Worm (Caenorhabditis elegans) whole organism, L1 larva: ENCODE data around the gene T10B10.8.

ENCODE experiments used
- C34B4.2 ChIP-seq: sonication (generic microtip); optimal IDR thresholded peaks from 2 replicates; lab custom pipeline; 2017; ENCODE audit warnings: mild to moderate bottlenecking, missing genetic modification characterization, missing compliant biosample characterization
- aha-1 ChIP-seq: fragments of 150-350 bp; optimal IDR thresholded peaks from 2 replicates; lab custom pipeline; 2014; ENCODE audit warnings: missing biosample characterization, missing genetic modification characterization
- alr-1 ChIP-seq: fragments of 200-800 bp; sonication (Bioruptor generic); optimal IDR thresholded peaks from 2 replicates; lab custom pipeline; 2018; ENCODE audit warnings: borderline replicate concordance, mild to moderate bottlenecking, missing genetic modification characterization, missing compliant biosample characterization
- ceh-63 ChIP-seq: fragments of 200-800 bp; sonication (Bioruptor generic); optimal IDR thresholded peaks from 2 replicates; lab custom pipeline; 2018; ENCODE audit warnings: mild to moderate bottlenecking, missing genetic modification characterization, missing compliant biosample characterization
- ceh-8 ChIP-seq: fragments of 200-800 bp; sonication (Bioruptor generic); optimal IDR thresholded peaks from 2 replicates; lab custom pipeline; 2018; ENCODE audit warnings: mild to moderate bottlenecking, missing genetic modification characterization, moderate library complexity, missing compliant biosample characterization
- ceh-88 ChIP-seq: fragments of 200-800 bp; sonication (Bioruptor generic); IDR thresholded peaks from 2 replicates; pipeline ENCODE4 v1.3.6; 2022; ENCODE audit warnings: missing genetic modification characterization, missing compliant biosample characterization
- ceh-90 ChIP-seq: sonication (generic microtip); optimal IDR thresholded peaks from 2 replicates; lab custom pipeline; 2016; ENCODE audit warnings: missing genetic modification characterization, missing compliant biosample characterization
- dsc-1 ChIP-seq: sonication (generic microtip); optimal IDR thresholded peaks from 2 replicates; lab custom pipeline; 2016; ENCODE audit warnings: mild to moderate bottlenecking, missing genetic modification characterization, missing compliant biosample characterization
- efl-1 ChIP-seq, 4 experiments: fragments of 150-350 bp; optimal IDR thresholded peaks in 3 of 4; peaks in 1 of 4; 1 replicate in 1 of 4; 2 replicates in 3 of 4; lab custom pipeline; 2014; ENCODE audit warnings: missing biosample characterization in 2 of 4, missing genetic modification characterization in 2 of 4, missing genetic modification reagents in 2 of 4
- efl-3 ChIP-seq: fragments of 200-800 bp; sonication (Bioruptor generic); optimal IDR thresholded peaks from 2 replicates; lab custom pipeline; 2018; ENCODE audit warnings: mild to moderate bottlenecking, missing genetic modification characterization, missing compliant biosample characterization
- egl-13 ChIP-seq: sonication (generic microtip); optimal IDR thresholded peaks from 2 replicates; lab custom pipeline; 2016; ENCODE audit warnings: missing genotype, missing genetic modification reagents, missing genetic modification characterization, missing compliant biosample characterization
- egl-27 ChIP-seq, 2 experiments: fragments of 150-350 bp in 1 of 2; sonication (generic microtip); optimal IDR thresholded peaks; 3 replicates each; lab custom pipeline; 2017 to 2018; ENCODE audit warnings: missing biosample characterization in 2 of 2, missing genetic modification characterization in 2 of 2, missing genetic modification reagents in 2 of 2
- elt-2 ChIP-seq: sonication (generic microtip); optimal IDR thresholded peaks from 2 replicates; lab custom pipeline; 2016; ENCODE audit warnings: missing genetic modification characterization, mild to moderate bottlenecking, inconsistent platforms, missing compliant biosample characterization, missing genetic modification reagents
- elt-3 ChIP-seq, 6 experiments: fragments of 150-350 bp in 1 of 6; sonication (generic microtip); optimal IDR thresholded peaks; 2 replicates each; lab custom pipeline; 2017 to 2018; ENCODE audit warnings: missing biosample characterization in 6 of 6, missing genetic modification characterization in 6 of 6, inconsistent platforms in 1 of 6
- fkh-8 ChIP-seq: sonication (generic microtip); optimal IDR thresholded peaks from 2 replicates; lab custom pipeline; 2016; ENCODE audit warnings: mild to moderate bottlenecking, missing genetic modification characterization, missing compliant biosample characterization
- fos-1 ChIP-seq: fragments of 150-350 bp; optimal IDR thresholded peaks from 2 replicates; lab custom pipeline; 2014; ENCODE audit warnings: missing biosample characterization, missing genetic modification characterization
- isw-1 ChIP-seq: fragments of 200-800 bp; sonication (Bioruptor generic); IDR thresholded peaks from 2 replicates; pipeline ENCODE4 v1.3.6; 2022; ENCODE audit warnings: missing genetic modification characterization, missing compliant biosample characterization
- jun-1 ChIP-seq: fragments of 150-350 bp; optimal IDR thresholded peaks from 2 replicates; lab custom pipeline; 2014; ENCODE audit warnings: missing biosample characterization, missing genetic modification reagents, missing genetic modification characterization
- lin-13 ChIP-seq: fragments of 150-350 bp; optimal IDR thresholded peaks from 2 replicates; lab custom pipeline; 2014; ENCODE audit warnings: missing biosample characterization, missing genetic modification reagents, missing genetic modification characterization
- lin-14 ChIP-seq: fragments of 200-800 bp; sonication (Bioruptor generic); optimal IDR thresholded peaks from 2 replicates; lab custom pipeline; 2018; ENCODE audit warnings: mild to moderate bottlenecking, missing genetic modification characterization, moderate library complexity, missing compliant biosample characterization
- lin-15B ChIP-seq: fragments of 150-350 bp; sonication (generic microtip); optimal IDR thresholded peaks from 3 replicates; lab custom pipeline; 2014; ENCODE audit warnings: missing biosample characterization, missing genetic modification characterization
- lin-35 ChIP-seq, 2 experiments: fragments of 150-350 bp; optimal IDR thresholded peaks; 2 replicates each; lab custom pipeline; 2014; ENCODE audit warnings: missing biosample characterization in 2 of 2, missing genetic modification characterization in 2 of 2, missing genetic modification reagents in 2 of 2
- lir-3 ChIP-seq: sonication (generic microtip); optimal IDR thresholded peaks from 2 replicates; lab custom pipeline; 2016; ENCODE audit warnings: mild to moderate bottlenecking, missing genetic modification characterization, moderate library complexity, missing compliant biosample characterization; ENCODE audit not compliant: poor library complexity
- mab-9 ChIP-seq: fragments of 200-800 bp; sonication (Bioruptor generic); IDR thresholded peaks from 2 replicates; pipeline ENCODE4 v1.3.6; 2022; ENCODE audit warnings: missing genetic modification reagents, missing genetic modification characterization, missing compliant biosample characterization
- mef-2 ChIP-seq: fragments of 150-350 bp; optimal IDR thresholded peaks from 2 replicates; lab custom pipeline; 2014; ENCODE audit warnings: missing biosample characterization, missing genetic modification characterization
- mep-1 ChIP-seq: fragments of 150-350 bp; optimal IDR thresholded peaks from 2 replicates; lab custom pipeline; 2014; ENCODE audit warnings: missing biosample characterization, missing genetic modification characterization
- nhr-11 ChIP-seq: fragments of 150-350 bp; optimal IDR thresholded peaks from 2 replicates; lab custom pipeline; 2014; ENCODE audit warnings: missing biosample characterization, missing genetic modification characterization
- nhr-20 ChIP-seq: sonication (generic microtip); optimal IDR thresholded peaks from 2 replicates; lab custom pipeline; 2016; ENCODE audit warnings: mild to moderate bottlenecking, missing genetic modification characterization, missing compliant biosample characterization
- nhr-237 ChIP-seq: fragments of 150-350 bp; optimal IDR thresholded peaks from 2 replicates; lab custom pipeline; 2014; ENCODE audit warnings: missing biosample characterization, missing genetic modification characterization
- nhr-28 ChIP-seq: fragments of 150-350 bp; optimal IDR thresholded peaks from 2 replicates; lab custom pipeline; 2014; ENCODE audit warnings: missing biosample characterization, missing genetic modification characterization
- nhr-47 ChIP-seq: sonication (generic microtip); optimal IDR thresholded peaks from 2 replicates; lab custom pipeline; 2016; ENCODE audit warnings: mild to moderate bottlenecking, missing genetic modification characterization, moderate library complexity, missing compliant biosample characterization
- nhr-71 ChIP-seq: sonication (generic microtip); optimal IDR thresholded peaks from 2 replicates; lab custom pipeline; 2016; ENCODE audit warnings: mild to moderate bottlenecking, missing genetic modification characterization, moderate library complexity, missing compliant biosample characterization
- nhr-76 ChIP-seq: sonication (generic microtip); optimal IDR thresholded peaks from 2 replicates; lab custom pipeline; 2017; ENCODE audit warnings: missing biosample characterization, missing genetic modification characterization
- nhr-77 ChIP-seq: fragments of 150-350 bp; optimal IDR thresholded peaks from 2 replicates; lab custom pipeline; 2014; ENCODE audit warnings: missing biosample characterization, missing genetic modification characterization
- nhr-84 ChIP-seq: sonication (generic microtip); optimal IDR thresholded peaks from 2 replicates; lab custom pipeline; 2017; ENCODE audit warnings: missing biosample characterization, missing genetic modification characterization
- nhr-85 ChIP-seq: sonication (generic microtip); peaks from one replicate; lab custom pipeline; 2016; ENCODE audit warnings: missing genetic modification characterization, inconsistent platforms, missing compliant biosample characterization
- pag-3 ChIP-seq: sonication (generic microtip); optimal IDR thresholded peaks from 2 replicates; lab custom pipeline; 2017; ENCODE audit warnings: missing genetic modification characterization, mild to moderate bottlenecking, missing compliant biosample characterization, antibody characterized with exemption, borderline replicate concordance; ENCODE audit not compliant: insufficient read depth
- pax-3 ChIP-seq: fragments of 200-800 bp; sonication (Bioruptor generic); optimal IDR thresholded peaks from 2 replicates; lab custom pipeline; 2018; ENCODE audit warnings: mild to moderate bottlenecking, missing genetic modification characterization, moderate library complexity, missing compliant biosample characterization
- rnt-1 ChIP-seq: sonication (generic microtip); optimal IDR thresholded peaks from 2 replicates; lab custom pipeline; 2016; ENCODE audit warnings: mild to moderate bottlenecking, missing genetic modification characterization, moderate library complexity, missing compliant biosample characterization
- skn-1 ChIP-seq: fragments of 150-350 bp; optimal IDR thresholded peaks from 2 replicates; lab custom pipeline; 2014; ENCODE audit warnings: missing biosample characterization, missing genetic modification characterization
- snu-23 ChIP-seq: sonication (generic microtip); optimal IDR thresholded peaks from 2 replicates; lab custom pipeline; 2016; ENCODE audit warnings: missing genetic modification characterization, missing compliant biosample characterization
- sox-4 ChIP-seq: sonication (generic microtip); optimal IDR thresholded peaks from 2 replicates; lab custom pipeline; 2016; ENCODE audit warnings: missing genetic modification characterization, missing compliant biosample characterization
- swsn-7 ChIP-seq: sonication (generic microtip); optimal IDR thresholded peaks from 2 replicates; lab custom pipeline; 2016; ENCODE audit warnings: missing genetic modification characterization, missing compliant biosample characterization
- unc-130 ChIP-seq: fragments of 150-350 bp; optimal IDR thresholded peaks from 2 replicates; lab custom pipeline; 2017; ENCODE audit warnings: missing biosample characterization, missing genetic modification characterization, inconsistent platforms
- unc-30 ChIP-seq: sonication (generic microtip); optimal IDR thresholded peaks from 2 replicates; lab custom pipeline; 2017; ENCODE audit warnings: missing biosample characterization, missing genetic modification characterization
- unc-86 ChIP-seq: sonication (generic microtip); optimal IDR thresholded peaks from 2 replicates; lab custom pipeline; 2016; ENCODE audit warnings: missing genetic modification characterization, missing compliant biosample characterization
- unc-98 ChIP-seq: fragments of 200-800 bp; sonication (Bioruptor generic); IDR thresholded peaks from 2 replicates; pipeline ENCODE4 v1.3.6; 2022; ENCODE audit warnings: missing genetic modification characterization, missing compliant biosample characterization
- vab-15 ChIP-seq: sonication (generic microtip); optimal IDR thresholded peaks from 2 replicates; lab custom pipeline; 2017; ENCODE audit warnings: missing genotype, mild to moderate bottlenecking, missing genetic modification characterization, missing compliant biosample characterization
- zip-4 ChIP-seq: fragments of 200-800 bp; sonication (Bioruptor generic); optimal IDR thresholded peaks from 2 replicates; lab custom pipeline; 2018; ENCODE audit warnings: mild to moderate bottlenecking, missing genetic modification characterization, moderate library complexity, missing compliant biosample characterization
- ztf-4 ChIP-seq: fragments of 150-350 bp; optimal IDR thresholded peaks from 2 replicates; lab custom pipeline; 2014; ENCODE audit warnings: missing biosample characterization, missing genetic modification characterization

The T10B10.8 gene

ce11 chrX:15188986-15189675 is 23.1 kb upstream of the T10B10.8 start (continued):
- TF ChIP-seq ceh-63 (GFP tag; lab: Kevin White, UChicago) (peak; percentile 50), nhr-84 (tag; lab: Kevin White, UChicago) (no peak), unc-86 (peak; percentile 88), mef-2 (no peak), egl-27 (tag; optimal IDR thresholded peaks at IDR 0.05; lab: Kevin White, UChicago) (peak in 1 of 2 experiments; percentile 34), snu-23 (GFP tag; lab: Kevin White, UChicago) (peak; percentile 71), efl-3 (GFP tag; lab: Kevin White, UChicago) (no peak), rnt-1 (tag; lab: Kevin White, UChicago) (peak; percentile 46), skn-1 (peak; percentile 27), aha-1 (tag; lab: Kevin White, UChicago) (no peak), lin-15B (no peak), ztf-4 (tag; lab: Kevin White, UChicago) (peak; percentile 59), nhr-20 (tag; lab: Kevin White, UChicago) (peak; percentile 59), jun-1 (tag; lab: Kevin White, UChicago) (peak; percentile 43), alr-1 (no peak), sox-4 (peak; percentile 25), nhr-237 (tag; lab: Kevin White, UChicago) (no peak), elt-2 (no peak), nhr-28 (tag; lab: Kevin White, UChicago) (no peak), nhr-47 (tag; lab: Kevin White, UChicago) (peak; percentile 81), pax-3 (tag; lab: Kevin White, UChicago) (peak; percentile 50), lir-3 (peak; percentile 2), unc-98 (GFP tag; lab: Robert Waterston, UW) (no peak), ceh-88 (peak; percentile 34; the same call in 1 of the 2 replicates), fos-1 (peak; percentile 1), pag-3 (tag; lab: Kevin White, UChicago) (no peak), ceh-90 (no peak), vab-15 (tag; lab: Kevin White, UChicago) (no peak), zip-4 (peak; percentile 4), egl-13 (peak; percentile 80), C34B4.2 (tag; lab: Kevin White, UChicago) (no peak), mab-9 (GFP tag; lab: Robert Waterston, UW) (no peak), ceh-8 (GFP tag; lab: Kevin White, UChicago) (peak; percentile 82), dsc-1 (peak; percentile 84), lin-35 (GFP tag; optimal IDR thresholded peaks at IDR 0.05; lab: Kevin White, UChicago) (peak in 1 of 2 experiments; percentile 23), nhr-71 (tag; lab: Kevin White, UChicago) (peak; percentile 90), mep-1 (tag; lab: Kevin White, UChicago) (peak; percentile 15), nhr-11 (tag; lab: Kevin White, UChicago) (peak; percentile 16), lin-13 (GFP tag; lab: Kevin White, UChicago) (peak; percentile 37), swsn-7 (tag; lab: Kevin White, UChicago) (peak; percentile 72), unc-130 (tag; lab: Kevin White, UChicago) (peak; percentile 44), nhr-76 (tag; lab: Kevin White, UChicago) (no peak), fkh-8 (peak; percentile 73), isw-1 (GFP tag; lab: Robert Waterston, UW) (peak; percentile 44), lin-14 (GFP tag; lab: Kevin White, UChicago) (peak; percentile 97), unc-30 (tag; lab: Kevin White, UChicago) (no peak), elt-3 (tag; optimal IDR thresholded peaks at IDR 0.05; lab: Kevin White, UChicago) (no peak), nhr-77 (tag; lab: Kevin White, UChicago) (peak; percentile 60), nhr-85 (no peak), efl-1 (optimal IDR thresholded peaks at IDR 0.05; lab: Kevin White, UChicago) (peak; percentile 22 to 48), efl-1 (GFP tag; optimal IDR thresholded peaks at IDR 0.05 in 1 of 2; lab: Kevin White, UChicago) (peak in 1 of 2 experiments; percentile 83)
